Fruit fly (Drosophila melanogaster) whole organism, pupa: ENCODE data around the gene CG12951.

Experiments used
- CG10348 ChIP-seq: fragments of 200-800 bp; sonication (Bioruptor generic); IDR thresholded peaks from 2 replicates; pipeline ENCODE4 v1.3.6; 2022; ENCODE audit warnings: missing biosample characterization, missing genetic modification characterization
- CG12605 ChIP-seq: fragments of 200-800 bp; sonication (Bioruptor generic); IDR thresholded peaks from 2 replicates; pipeline ENCODE4 v1.3.6; 2022; ENCODE audit warnings: missing biosample characterization, missing genetic modification characterization
- CG13204 ChIP-seq: fragments of 200-800 bp; sonication (Bioruptor generic); optimal IDR thresholded peaks from 2 replicates; lab custom pipeline; 2018; ENCODE audit warnings: missing biosample characterization, mild to moderate bottlenecking, missing genetic modification characterization, moderate library complexity
- CG14655 ChIP-seq: fragments of 200-800 bp; sonication (Bioruptor generic); optimal IDR thresholded peaks from 3 replicates; lab custom pipeline; 2017; ENCODE audit warnings: mild to moderate bottlenecking, missing biosample characterization, missing genetic modification reagents, missing genetic modification characterization
- CG15710 ChIP-seq: fragments of 200-800 bp; sonication (Bioruptor generic); optimal IDR thresholded peaks from 2 replicates; lab custom pipeline; 2018; ENCODE audit warnings: missing biosample characterization, mild to moderate bottlenecking, missing genetic modification characterization, moderate library complexity
- CG17806 ChIP-seq: fragments of 200-800 bp; sonication (Bioruptor generic); optimal IDR thresholded peaks from 2 replicates; lab custom pipeline; 2018; ENCODE audit warnings: missing biosample characterization, mild to moderate bottlenecking, missing genetic modification characterization, moderate library complexity
- CG32121 ChIP-seq: fragments of 200-800 bp; sonication (Bioruptor generic); IDR thresholded peaks from 2 replicates; pipeline ENCODE4 v1.3.6; 2022; ENCODE audit warnings: missing biosample characterization, missing genetic modification characterization
- CG34367 ChIP-seq: fragments of 200-800 bp; sonication (Bioruptor generic); optimal IDR thresholded peaks from 2 replicates; lab custom pipeline; 2018; ENCODE audit warnings: missing biosample characterization, mild to moderate bottlenecking, missing genetic modification characterization
- CG4496 ChIP-seq: fragments of 200-800 bp; sonication (Bioruptor generic); IDR thresholded peaks from 3 replicates; pipeline ENCODE4 v1.3.6; 2022; ENCODE audit warnings: missing biosample characterization, missing genetic modification characterization
- CG8159 ChIP-seq: fragments of 200-800 bp; sonication (Bioruptor generic); optimal IDR thresholded peaks from 3 replicates; lab custom pipeline; 2018; ENCODE audit warnings: missing biosample characterization, mild to moderate bottlenecking, missing genetic modification characterization, moderate library complexity
- CG8301 ChIP-seq: fragments of 200-800 bp; sonication (Bioruptor generic); optimal IDR thresholded peaks from 2 replicates; lab custom pipeline; 2018; ENCODE audit warnings: missing biosample characterization, mild to moderate bottlenecking, missing genetic modification characterization
- CG9948 ChIP-seq: fragments of 200-800 bp; sonication (Bioruptor generic); optimal IDR thresholded peaks from 2 replicates; lab custom pipeline; 2018; ENCODE audit warnings: missing biosample characterization, mild to moderate bottlenecking, missing genetic modification characterization, moderate library complexity
- D1 ChIP-seq: fragments of 200-800 bp; sonication (Bioruptor generic); optimal IDR thresholded peaks from 2 replicates; lab custom pipeline; 2018; ENCODE audit warnings: missing biosample characterization, mild to moderate bottlenecking, missing genetic modification characterization, moderate library complexity
- EcR ChIP-seq: fragments of 200-800 bp; sonication (Bioruptor generic); optimal IDR thresholded peaks from 3 replicates; lab custom pipeline; 2019; ENCODE audit warnings: missing biosample characterization, missing genetic modification characterization, mild to moderate bottlenecking, moderate library complexity, missing genetic modification reagents
- Ets98B ChIP-seq: fragments of 200-800 bp; sonication (Bioruptor generic); IDR thresholded peaks from 2 replicates; pipeline ENCODE4 v1.3.6; 2022; ENCODE audit warnings: missing biosample characterization, missing genetic modification characterization
- Pif1A ChIP-seq: fragments of 200-800 bp; sonication (Bioruptor generic); optimal IDR thresholded peaks from 3 replicates; lab custom pipeline; 2016; ENCODE audit warnings: missing biosample characterization, missing genetic modification characterization
- Pif1B ChIP-seq: fragments of 200-800 bp; sonication (Bioruptor generic); optimal IDR thresholded peaks from 3 replicates; lab custom pipeline; 2016; ENCODE audit warnings: missing biosample characterization, missing genetic modification characterization
- Snoo ChIP-seq: fragments of 200-800 bp; sonication (Bioruptor generic); optimal IDR thresholded peaks from 3 replicates; lab custom pipeline; 2017; ENCODE audit warnings: missing biosample characterization, mild to moderate bottlenecking, missing genetic modification characterization, inconsistent platforms
- fd96Ca ChIP-seq: fragments of 200-800 bp; sonication (Bioruptor generic); IDR thresholded peaks from 3 replicates; pipeline ENCODE4 v1.3.6; 2022; ENCODE audit warnings: missing biosample characterization, missing genetic modification characterization
- gl ChIP-seq: fragments of 200-800 bp; sonication (Bioruptor generic); optimal IDR thresholded peaks from 2 replicates; lab custom pipeline; 2018; ENCODE audit warnings: missing biosample characterization, mild to moderate bottlenecking, missing genetic modification characterization
- rn ChIP-seq: fragments of 200-800 bp; sonication (Bioruptor generic); IDR thresholded peaks from 2 replicates; pipeline ENCODE4 v1.3.6; 2022; ENCODE audit warnings: missing biosample characterization, missing genetic modification characterization

The CG12951 gene

dm6 chr3R:9331861-9332260 lies 1.7 kb upstream of the CG12951 start, which contains the start of gene CG16749:
Gene CG16749, minus strand, starts transcription at chr3R:9331885.
- no peak for TF ChIP-seq D1 (tag; lab: Kevin White, UChicago)
- no peak for TF ChIP-seq CG13204 (GFP tag; lab: Kevin White, UChicago)
- TF ChIP-seq CG34367 (tag; lab: Kevin White, UChicago): no peak
- TF ChIP-seq rn: no peak
- no peak for TF ChIP-seq EcR (GFP tag; lab: Kevin White, UChicago)
- TF ChIP-seq CG9948 (tag; lab: Kevin White, UChicago): no peak
- no peak for TF ChIP-seq CG14655

dm6 chr3R:9328812-9329211 lies 1.3 kb downstream of the CG12951 start:
- TF ChIP-seq CG13204 (GFP tag; lab: Kevin White, UChicago) (no peak), CG12605 (GFP tag; lab: Robert Waterston, UW) (no peak), rn (no peak), D1 (tag; lab: Kevin White, UChicago) (peak; percentile 58)

dm6 chr3R:9328411-9328810 lies 1.7 kb downstream of the CG12951 start, which contains the start of gene CG8861:
Gene CG8861, minus strand, starts transcription at chr3R:9328511.
- no peak for TF ChIP-seq D1 (tag; lab: Kevin White, UChicago)
- TF ChIP-seq CG12605 (GFP tag; lab: Robert Waterston, UW): no peak
- TF ChIP-seq CG13204 (GFP tag; lab: Kevin White, UChicago): no peak

dm6 chr3R:9321470-9321869 lies 8.7 kb downstream of the CG12951 start, which contains the start of gene HP1e:
Gene HP1e, plus strand, starts transcription at chr3R:9321770.
- TF ChIP-seq CG12605 (GFP tag; lab: Robert Waterston, UW): no peak
- no peak for TF ChIP-seq CG8301 (tag; lab: Kevin White, UChicago)
- TF ChIP-seq gl (tag; lab: Kevin White, UChicago): no peak
- no peak for TF ChIP-seq rn
- no peak for TF ChIP-seq CG14655
- no peak for TF ChIP-seq Ets98B
- no peak for TF ChIP-seq CG10348 (GFP tag; lab: Robert Waterston, UW)
- no peak for TF ChIP-seq CG8159
- TF ChIP-seq Pif1A: no peak
- TF ChIP-seq CG9948 (tag; lab: Kevin White, UChicago): no peak
- no peak for TF ChIP-seq fd96Ca
- TF ChIP-seq Snoo: no peak
- no peak for TF ChIP-seq EcR (GFP tag; lab: Kevin White, UChicago)
- no peak for TF ChIP-seq D1 (tag; lab: Kevin White, UChicago)
- TF ChIP-seq CG13204 (GFP tag; lab: Kevin White, UChicago): no peak

- TF ChIP-seq gl (tag; lab: Kevin White, UChicago) (no peak), CG15710 (no peak), CG17806 (no peak), CG32121 (GFP tag; lab: Robert Waterston, UW) (no peak)
These were observed 33.0 kb downstream of the CG12951 start for dm6 chr3R:9297163-9297562.

dm6 chr3R:9287710-9288109 lies 42.4 kb downstream of the CG12951 start:
- TF ChIP-seq rn (no peak), fd96Ca (no peak), CG8301 (tag; lab: Kevin White, UChicago) (no peak), D1 (tag; lab: Kevin White, UChicago) (no peak), EcR (GFP tag; lab: Kevin White, UChicago) (no peak), Pif1A (no peak), CG12605 (GFP tag; lab: Robert Waterston, UW) (no peak), gl (tag; lab: Kevin White, UChicago) (no peak), Snoo (no peak), CG17806 (no peak), CG13204 (GFP tag; lab: Kevin White, UChicago) (no peak), Pif1B (GFP tag; lab: Kevin White, UChicago) (no peak), CG8159 (no peak), Ets98B (no peak), CG15710 (no peak), CG10348 (GFP tag; lab: Robert Waterston, UW) (no peak), CG9948 (tag; lab: Kevin White, UChicago) (no peak), CG14655 (no peak), CG4496 (GFP tag; lab: Robert Waterston, UW) (no peak)
